Fruit fly (Drosophila melanogaster): ENCODE data around the gene CG13398.

- no peak for TF ChIP-seq psq (optimal IDR thresholded peaks at IDR 0.05)
- no peak for TF ChIP-seq ttk (optimal IDR thresholded peaks at IDR 0.05)
- no peak for TF ChIP-seq insv (optimal IDR thresholded peaks at IDR 0.05)
- TF ChIP-seq h (optimal IDR thresholded peaks at IDR 0.05) = no peak
Observed at dm6 chr2L:8374235-8374634, 40.8 kb downstream of the CG13398 start, which contains the start of gene Wdr82.

Data from Kc167 (cell line).